Worm (Caenorhabditis elegans) whole organism, young adult: ENCODE results near the gene F11A5.13.

Experiments used
- F37B4.10 ChIP-seq: fragments of 200-800 bp; sonication (Bioruptor generic); IDR thresholded peaks from 2 replicates; pipeline ENCODE4 v1.3.6; 2022; ENCODE audit warnings: missing genetic modification characterization, missing compliant biosample characterization
- die-1 ChIP-seq: sonication (generic microtip); optimal IDR thresholded peaks from 2 replicates; lab custom pipeline; 2016; ENCODE audit warnings: missing genotype, mild to moderate bottlenecking, missing genetic modification characterization, missing compliant biosample characterization
- dox-1 ChIP-seq: fragments of 200-800 bp; sonication (Bioruptor generic); IDR thresholded peaks from 2 replicates; pipeline ENCODE4 v1.3.6; 2022; ENCODE audit warnings: missing genetic modification reagents, missing genetic modification characterization, missing compliant biosample characterization
- ztf-22 ChIP-seq: fragments of 200-800 bp; sonication (Bioruptor generic); optimal IDR thresholded peaks from 2 replicates; lab custom pipeline; 2018; ENCODE audit warnings: mild to moderate bottlenecking, missing genetic modification characterization, moderate library complexity, missing compliant biosample characterization

F11A5.13 gene

DNA sequence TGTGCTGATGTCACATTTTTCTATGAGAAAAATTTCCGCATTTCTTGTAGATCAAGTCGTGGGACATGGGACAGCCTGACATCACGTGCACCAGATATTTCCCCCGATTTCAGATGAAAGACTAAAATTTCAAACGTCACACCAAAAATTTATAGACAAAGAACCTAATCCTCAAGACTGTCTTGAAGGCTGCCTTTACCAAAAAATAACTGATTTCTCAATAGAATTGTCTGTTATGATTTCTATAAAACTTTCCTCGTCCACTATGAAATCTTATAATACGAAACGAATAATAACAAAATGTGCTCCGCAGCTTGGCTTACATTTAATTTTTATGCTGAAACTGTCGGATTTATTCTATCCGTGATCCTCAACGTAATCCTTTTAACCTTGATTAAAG lies 46.1 kb downstream of the F11A5.13 start, which contains the start of gene str-106:
TSS of gene str-106 (plus strand) at position 301 of the 400 bp plus-strand sequence.
- TF ChIP-seq F37B4.10 (GFP tag; lab: Robert Waterston, UW) (no peak), die-1 (tag; lab: Kevin White, UChicago) (no peak), dox-1 (GFP tag; lab: Robert Waterston, UW) (no peak), ztf-22 (GFP tag; lab: Kevin White, UChicago) (no peak)
